Fruit fly (Drosophila melanogaster) whole organism, embryonic: ENCODE measurements around the gene CG43136.

ENCODE experiments used
- Aef1 ChIP-seq: fragments of 200-800 bp; sonication (Bioruptor generic); IDR thresholded peaks from 3 replicates; pipeline ENCODE4 v1.3.6; 2022; ENCODE audit warnings: missing biosample characterization, missing genetic modification characterization
- Asciz ChIP-seq: fragments of 200-800 bp; sonication (Bioruptor generic); optimal IDR thresholded peaks from 2 replicates; lab custom pipeline; 2017; ENCODE audit warnings: missing biosample characterization, mild to moderate bottlenecking, missing genetic modification characterization, missing genetic modification reagents
- Blimp-1 ChIP-seq: fragments of 200-800 bp; sonication (Bioruptor generic); optimal IDR thresholded peaks from 3 replicates; lab custom pipeline; 2018; ENCODE audit warnings: missing biosample characterization, missing genetic modification characterization, mild to moderate bottlenecking, moderate library complexity, missing genetic modification reagents
- CG11093 ChIP-seq: fragments of 200-800 bp; sonication (Bioruptor generic); IDR thresholded peaks from 3 replicates; pipeline ENCODE4 v1.3.6; 2022; ENCODE audit warnings: missing biosample characterization, missing genetic modification characterization
- CG12071 ChIP-seq: fragments of 200-800 bp; sonication (Bioruptor generic); optimal IDR thresholded peaks from 3 replicates; lab custom pipeline; 2018; ENCODE audit warnings: missing biosample characterization, mild to moderate bottlenecking, missing genetic modification characterization
- CG12219 ChIP-seq: fragments of 200-800 bp; sonication (Bioruptor generic); optimal IDR thresholded peaks from 3 replicates; lab custom pipeline; 2018; ENCODE audit warnings: missing biosample characterization, mild to moderate bottlenecking, missing genetic modification characterization
- CG12744 ChIP-seq: fragments of 200-800 bp; sonication (Bioruptor generic); optimal IDR thresholded peaks from 2 replicates; lab custom pipeline; 2016; ENCODE audit warnings: missing biosample characterization, missing genetic modification characterization
- CG13123 ChIP-seq: fragments of 200-800 bp; sonication (Bioruptor generic); optimal IDR thresholded peaks from 2 replicates; lab custom pipeline; 2016; ENCODE audit warnings: missing biosample characterization, missing genetic modification characterization
- CG14667 ChIP-seq: fragments of 200-800 bp; sonication (Bioruptor generic); IDR thresholded peaks from 2 replicates; pipeline ENCODE4 v1.3.6; 2022; ENCODE audit warnings: missing biosample characterization, missing genetic modification characterization
- CG1603 ChIP-seq: fragments of 200-800 bp; sonication (Bioruptor generic); optimal IDR thresholded peaks from 2 replicates; lab custom pipeline; 2019; ENCODE audit warnings: missing biosample characterization, mild to moderate bottlenecking, missing genetic modification characterization, moderate library complexity
- CG16863 ChIP-seq: fragments of 200-800 bp; sonication (Bioruptor generic); optimal IDR thresholded peaks from 3 replicates; lab custom pipeline; 2016; ENCODE audit warnings: missing biosample characterization, missing genetic modification characterization
- CG3163 ChIP-seq: fragments of 200-800 bp; sonication (Bioruptor generic); optimal IDR thresholded peaks from 3 replicates; lab custom pipeline; 2016; ENCODE audit warnings: missing biosample characterization, missing genetic modification characterization
- CG34422 ChIP-seq: fragments of 200-800 bp; sonication (Bioruptor generic); IDR thresholded peaks from 3 replicates; pipeline ENCODE4 v1.3.6; 2022; ENCODE audit warnings: missing biosample characterization, missing genetic modification characterization
- CG5180 ChIP-seq: fragments of 200-800 bp; sonication (Bioruptor generic); optimal IDR thresholded peaks from 3 replicates; lab custom pipeline; 2017; ENCODE audit warnings: missing biosample characterization, missing genetic modification characterization, mild to moderate bottlenecking, moderate library complexity, missing genetic modification reagents
- CG6175 ChIP-seq: fragments of 200-800 bp; sonication (Bioruptor generic); IDR thresholded peaks from 3 replicates; pipeline ENCODE4 v1.3.6; 2022; ENCODE audit warnings: missing biosample characterization, missing genetic modification characterization
- CG8944 ChIP-seq: fragments of 200-800 bp; sonication (Bioruptor generic); optimal IDR thresholded peaks from 3 replicates; lab custom pipeline; 2016; ENCODE audit warnings: missing biosample characterization, missing genetic modification characterization
- CG9609 ChIP-seq: fragments of 200-800 bp; sonication (Bioruptor generic); optimal IDR thresholded peaks from 3 replicates; lab custom pipeline; 2016; ENCODE audit warnings: missing biosample characterization, missing genetic modification characterization
- Dref ChIP-seq: fragments of 200-800 bp; sonication (Bioruptor generic); IDR thresholded peaks from 2 replicates; pipeline ENCODE4 v1.3.6; 2022; ENCODE audit warnings: missing biosample characterization, missing genetic modification characterization
- Fer1 ChIP-seq: fragments of 200-800 bp; sonication (Bioruptor generic); optimal IDR thresholded peaks from 2 replicates; lab custom pipeline; 2017; ENCODE audit warnings: missing biosample characterization, mild to moderate bottlenecking, missing genetic modification characterization
- Gug ChIP-seq: fragments of 200-800 bp; sonication (Bioruptor generic); IDR thresholded peaks from 4 replicates; pipeline ENCODE4 v1.3.6; 2022; ENCODE audit warnings: missing biosample characterization, missing genetic modification characterization
- Lhr ChIP-seq: fragments of 200-800 bp; sonication (Bioruptor generic); optimal IDR thresholded peaks from 3 replicates; lab custom pipeline; 2017; ENCODE audit warnings: mild to moderate bottlenecking, missing biosample characterization, missing genetic modification reagents, missing genetic modification characterization
- Lim3 ChIP-seq: fragments of 200-800 bp; sonication (Bioruptor generic); IDR thresholded peaks from 2 replicates; pipeline ENCODE4 v1.3.6; 2022; ENCODE audit warnings: missing biosample characterization, missing genetic modification characterization
- MESR4 ChIP-seq: fragments of 200-800 bp; sonication (Bioruptor generic); optimal IDR thresholded peaks from 2 replicates; lab custom pipeline; 2018; ENCODE audit warnings: missing biosample characterization, mild to moderate bottlenecking, missing genetic modification characterization, moderate library complexity
- Meics ChIP-seq: fragments of 200-800 bp; sonication (Bioruptor generic); optimal IDR thresholded peaks from 2 replicates; lab custom pipeline; 2017; ENCODE audit warnings: missing biosample characterization, mild to moderate bottlenecking, missing genetic modification characterization
- Poxn ChIP-seq: fragments of 200-800 bp; sonication (Bioruptor generic); IDR thresholded peaks from 2 replicates; pipeline ENCODE4 v1.3.6; 2022; ENCODE audit warnings: missing biosample characterization, missing genetic modification characterization
- Xrp1 ChIP-seq: fragments of 200-800 bp; sonication (Bioruptor generic); IDR thresholded peaks from 2 replicates; pipeline ENCODE4 v1.3.6; 2022; ENCODE audit warnings: missing biosample characterization, missing genetic modification characterization
- al ChIP-seq: fragments of 200-800 bp; sonication (Bioruptor generic); IDR thresholded peaks from 2 replicates; pipeline ENCODE4 v1.3.6; 2022; ENCODE audit warnings: missing biosample characterization, missing genetic modification characterization
- amos ChIP-seq: fragments of 200-800 bp; sonication (Bioruptor generic); IDR thresholded peaks from 2 replicates; pipeline ENCODE4 v1.3.6; 2022; ENCODE audit warnings: missing biosample characterization, missing genetic modification characterization; ENCODE audit not compliant: partially characterized antibody
- ash1 ChIP-seq: fragments of 200-800 bp; sonication (Bioruptor generic); optimal IDR thresholded peaks from 2 replicates; lab custom pipeline; 2018; ENCODE audit warnings: missing biosample characterization, mild to moderate bottlenecking, missing genetic modification characterization
- bsh ChIP-seq, 2 experiments: fragments of 200-800 bp; sonication (Bioruptor generic); optimal IDR thresholded peaks; 2 replicates each; lab custom pipeline; 2017 to 2018; ENCODE audit warnings: mild to moderate bottlenecking in 2 of 2, missing biosample characterization in 2 of 2, missing genetic modification characterization in 2 of 2, moderate library complexity in 1 of 2
- crc ChIP-seq: fragments of 200-800 bp; sonication (Bioruptor generic); optimal IDR thresholded peaks from 2 replicates; lab custom pipeline; 2016; ENCODE audit warnings: missing biosample characterization, missing genetic modification characterization
- fu2 ChIP-seq: fragments of 200-800 bp; sonication (Bioruptor generic); optimal IDR thresholded peaks from 2 replicates; lab custom pipeline; 2016; ENCODE audit warnings: missing biosample characterization, missing genetic modification characterization
- gem ChIP-seq: fragments of 200-800 bp; sonication (Bioruptor generic); optimal IDR thresholded peaks from 2 replicates; lab custom pipeline; 2019; ENCODE audit warnings: missing biosample characterization, mild to moderate bottlenecking, missing genetic modification characterization, moderate library complexity
- grn ChIP-seq: fragments of 200-800 bp; sonication (Bioruptor generic); optimal IDR thresholded peaks from 3 replicates; lab custom pipeline; 2017; ENCODE audit warnings: missing biosample characterization, missing genetic modification characterization
- h ChIP-seq: fragments of >200 bp; optimal IDR thresholded peaks from 2 replicates; lab custom pipeline; 2017
- ham ChIP-seq: fragments of 200-800 bp; sonication (Bioruptor generic); IDR thresholded peaks from 2 replicates; pipeline ENCODE4 v1.3.6; 2022; ENCODE audit warnings: missing biosample characterization, missing genetic modification characterization
- hb ChIP-seq: fragments of 200-800 bp; sonication (Bioruptor generic); IDR thresholded peaks from 3 replicates; pipeline ENCODE4 v1.3.6; 2022; ENCODE audit warnings: missing biosample characterization, missing genetic modification characterization; ENCODE audit not compliant: partially characterized antibody
- hkb ChIP-seq, 2 experiments: fragments of 200-800 bp in 1 of 2; fragments of >200 bp in 1 of 2; sonication (Bioruptor generic) in 1 of 2; IDR thresholded peaks in 1 of 2; optimal IDR thresholded peaks in 1 of 2; 2 replicates each; pipeline versions ENCODE4 v1.3.6 to Lab custom; 2017 to 2022; ENCODE audit warnings: missing biosample characterization in 1 of 2, missing genetic modification characterization in 1 of 2
- hth ChIP-seq: fragments of >200 bp; optimal IDR thresholded peaks from 2 replicates; lab custom pipeline; 2017; ENCODE audit warnings: inconsistent platforms
- kay ChIP-seq: fragments of 200-800 bp; sonication (Bioruptor generic); optimal IDR thresholded peaks from 2 replicates; lab custom pipeline; 2016; ENCODE audit warnings: missing biosample characterization, missing genetic modification characterization
- mirr ChIP-seq: fragments of 200-800 bp; sonication (Bioruptor generic); optimal IDR thresholded peaks from 3 replicates; lab custom pipeline; 2018; ENCODE audit warnings: missing biosample characterization, mild to moderate bottlenecking, missing genetic modification characterization
- odd ChIP-seq: fragments of 200-800 bp; sonication (Bioruptor generic); optimal IDR thresholded peaks from 2 replicates; lab custom pipeline; 2017; ENCODE audit warnings: missing biosample characterization, mild to moderate bottlenecking, missing genetic modification characterization
- p53 ChIP-seq: fragments of 200-800 bp; sonication (Bioruptor generic); optimal IDR thresholded peaks from 2 replicates; lab custom pipeline; 2016; ENCODE audit warnings: missing biosample characterization, missing genetic modification characterization
- ranshi ChIP-seq: fragments of 200-800 bp; sonication (Bioruptor generic); IDR thresholded peaks from 2 replicates; pipeline ENCODE4 v1.3.6; 2022; ENCODE audit warnings: missing biosample characterization, missing genetic modification characterization
- sens-2 ChIP-seq: fragments of 200-800 bp; sonication (Bioruptor generic); IDR thresholded peaks from 2 replicates; pipeline ENCODE4 v1.3.6; 2022; ENCODE audit warnings: missing biosample characterization, missing genetic modification characterization
- sr ChIP-seq: fragments of 200-800 bp; sonication (Bioruptor generic); IDR thresholded peaks from 3 replicates; pipeline ENCODE4 v1.3.6; 2022; ENCODE audit warnings: missing biosample characterization, missing genetic modification characterization
- stc ChIP-seq: fragments of 200-800 bp; sonication (Bioruptor generic); IDR thresholded peaks from 2 replicates; pipeline ENCODE4 v1.3.6; 2022; ENCODE audit warnings: missing biosample characterization, missing genetic modification characterization
- stwl ChIP-seq: fragments of 200-800 bp; sonication (Bioruptor generic); optimal IDR thresholded peaks from 3 replicates; lab custom pipeline; 2018; ENCODE audit warnings: missing biosample characterization, mild to moderate bottlenecking, missing genetic modification characterization, moderate library complexity
- tio ChIP-seq: fragments of 200-800 bp; sonication (Bioruptor generic); optimal IDR thresholded peaks from 2 replicates; lab custom pipeline; 2017; ENCODE audit warnings: missing biosample characterization, missing genetic modification characterization, inconsistent platforms
- tx ChIP-seq: fragments of 200-800 bp; sonication (Bioruptor generic); optimal IDR thresholded peaks from 2 replicates; lab custom pipeline; 2016; ENCODE audit warnings: missing biosample characterization, missing genetic modification characterization

CG43136 gene

dm6 chrX:5880139-5880924 lies 26.8 kb downstream of the CG43136 start (continued):
- no peak; the same call in 2 of the 3 replicates for TF ChIP-seq Aef1
- peak; percentile 56; the same call in 2 of the 4 replicates for TF ChIP-seq Gug
- TF ChIP-seq CG12744 (GFP tag; lab: Kevin White, UChicago): peak; percentile 26
- no peak for TF ChIP-seq al (GFP tag; lab: Robert Waterston, UW)
- no peak for TF ChIP-seq hkb (optimal IDR thresholded peaks at IDR 0.05; lab: Kevin White, UChicago)
- peak; percentile 38; the same call in 1 of the 2 replicates for TF ChIP-seq hkb (GFP tag; IDR thresholded peaks at IDR 0.05; lab: Robert Waterston, UW)
- TF ChIP-seq p53: no peak
- peak; percentile 46 for TF ChIP-seq Blimp-1 (GFP tag; lab: Kevin White, UChicago)
- no peak for TF ChIP-seq Dref (GFP tag; lab: Robert Waterston, UW)
- peak; percentile 51 for TF ChIP-seq CG12071
- TF ChIP-seq CG14667: no peak
- peak; percentile 24 for TF ChIP-seq tx (GFP tag; lab: Kevin White, UChicago)
- TF ChIP-seq mirr (GFP tag; lab: Kevin White, UChicago): peak; percentile 27
- peak; percentile 65 for TF ChIP-seq CG1603 (tag; lab: Kevin White, UChicago)
- TF ChIP-seq CG13123: peak; percentile 31
- TF ChIP-seq Lhr (GFP tag; lab: Kevin White, UChicago): no peak
- TF ChIP-seq odd (GFP tag; lab: Kevin White, UChicago): peak; percentile 43
- TF ChIP-seq gem (tag; lab: Kevin White, UChicago): peak; percentile 71
- TF ChIP-seq crc (GFP tag; lab: Kevin White, UChicago): no peak
- peak; percentile 60 for TF ChIP-seq Fer1 (GFP tag; lab: Kevin White, UChicago)
- TF ChIP-seq ham (GFP tag; lab: Robert Waterston, UW): no peak
- TF ChIP-seq grn: no peak
- TF ChIP-seq sr (GFP tag; lab: Robert Waterston, UW): no peak
- peak; percentile 28 for TF ChIP-seq CG9609
- no peak for TF ChIP-seq stc (GFP tag; lab: Robert Waterston, UW)
- peak; percentile 8 for TF ChIP-seq MESR4 (GFP tag; lab: Kevin White, UChicago)
- TF ChIP-seq stwl (tag; lab: Kevin White, UChicago): no peak
- TF ChIP-seq h (lab: Kevin White, UChicago): no peak
- peak; percentile 9; the same call in 1 of the 3 replicates for TF ChIP-seq CG34422
- TF ChIP-seq CG3163 (GFP tag; lab: Kevin White, UChicago): no peak
- no peak for TF ChIP-seq amos
- TF ChIP-seq Lim3 (GFP tag; lab: Robert Waterston, UW): no peak
- TF ChIP-seq hth (lab: Kevin White, UChicago): no peak
- no peak for TF ChIP-seq CG11093 (GFP tag; lab: Robert Waterston, UW)
- TF ChIP-seq fu2 (GFP tag; lab: Kevin White, UChicago): peak; percentile 29
- no peak for TF ChIP-seq ash1 (GFP tag; lab: Kevin White, UChicago)
- peak; percentile 23 for TF ChIP-seq CG12219 (GFP tag; lab: Kevin White, UChicago)
- TF ChIP-seq CG5180 (GFP tag; lab: Kevin White, UChicago): no peak
- TF ChIP-seq CG6175: no peak
- TF ChIP-seq sens-2 (GFP tag; lab: Robert Waterston, UW): no peak
- peak; percentile 29 for TF ChIP-seq Asciz (GFP tag; lab: Kevin White, UChicago)
- peak; percentile 65 for TF ChIP-seq Xrp1 (GFP tag; lab: Robert Waterston, UW)
- no peak for TF ChIP-seq tio
- TF ChIP-seq kay: no peak
- 0 out of 2 replicates have a peak, but pooled peaks have one; percentile 27 for TF ChIP-seq ranshi (GFP tag; lab: Robert Waterston, UW)
- no peak for TF ChIP-seq Poxn
- TF ChIP-seq Meics: peak; percentile 65
- TF ChIP-seq hb (GFP tag; lab: Robert Waterston, UW): no peak
- TF ChIP-seq CG16863 (GFP tag; lab: Kevin White, UChicago): peak; percentile 22
- TF ChIP-seq bsh (GFP tag; optimal IDR thresholded peaks at IDR 0.05; lab: Kevin White, UChicago): peak; percentile 52 to 61
- TF ChIP-seq CG8944 (GFP tag; lab: Kevin White, UChicago): peak; percentile 17
